Worm (Caenorhabditis elegans): ENCODE data around the gene F19G12.11.
"Not testable (repeated sequence)": the region's sequence is repeated elsewhere in the genome, so short reads cannot be mapped to it uniquely, and the experiment has no call there.

F19G12.11 gene

DNA sequence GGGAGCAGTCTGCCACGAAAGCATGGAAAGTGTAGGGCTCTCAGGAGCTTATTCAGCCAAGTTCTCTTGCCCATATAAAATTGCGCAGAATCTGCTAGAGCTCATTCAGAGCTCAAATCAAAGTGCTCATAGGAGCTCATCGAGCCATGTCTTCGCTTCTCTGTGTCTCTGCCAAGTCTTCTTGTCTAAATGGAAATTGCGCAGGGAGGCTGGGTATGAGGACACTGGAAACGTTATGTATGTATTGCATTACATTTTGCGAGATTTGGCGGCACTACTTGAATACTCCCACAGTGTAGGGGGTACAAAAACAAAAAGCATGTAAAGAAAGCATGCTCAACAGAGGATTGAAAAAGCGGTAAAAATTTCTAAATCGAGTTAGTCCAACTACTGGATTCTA lies 10.8 kb upstream of the F19G12.11 start:
- TF ChIP-seq ama-1 (optimal IDR thresholded peaks at IDR 0.05): no peak
- TF ChIP-seq pes-1 (GFP tag; IDR thresholded peaks at IDR 0.05): no peak
- no peak for TF ChIP-seq hnd-1 (tag; optimal IDR thresholded peaks at IDR 0.05)
- no peak for TF ChIP-seq scrt-1 (GFP tag; IDR thresholded peaks at IDR 0.05)
- TF ChIP-seq tbx-11 (GFP tag; IDR thresholded peaks at IDR 0.05): no peak
- TF ChIP-seq ceh-13 (GFP tag; optimal IDR thresholded peaks at IDR 0.05): no peak
- TF ChIP-seq hmg-4 (GFP tag; optimal IDR thresholded peaks at IDR 0.05): no peak
- TF ChIP-seq F13C5.2 (tag; optimal IDR thresholded peaks at IDR 0.05): no peak
- TF ChIP-seq ceh-36 (tag; optimal IDR thresholded peaks at IDR 0.05): no peak
- TF ChIP-seq hmbx-1 (tag; optimal IDR thresholded peaks at IDR 0.05): no peak
- no peak for TF ChIP-seq sea-1 (GFP tag; conservative IDR thresholded peaks at IDR 0.05)

- TF ChIP-seq tra-4, F13C5.2, hnd-1 (tag; optimal IDR thresholded peaks at IDR 0.05): not testable (repeated sequence)
These were observed 4.4 kb upstream of the F19G12.11 start, which contains the start of gene F19G12.1 for ce11 chrX:1430707-1431106. TSS of gene F19G12.1 (plus strand) at chrX:1431007.

DNA sequence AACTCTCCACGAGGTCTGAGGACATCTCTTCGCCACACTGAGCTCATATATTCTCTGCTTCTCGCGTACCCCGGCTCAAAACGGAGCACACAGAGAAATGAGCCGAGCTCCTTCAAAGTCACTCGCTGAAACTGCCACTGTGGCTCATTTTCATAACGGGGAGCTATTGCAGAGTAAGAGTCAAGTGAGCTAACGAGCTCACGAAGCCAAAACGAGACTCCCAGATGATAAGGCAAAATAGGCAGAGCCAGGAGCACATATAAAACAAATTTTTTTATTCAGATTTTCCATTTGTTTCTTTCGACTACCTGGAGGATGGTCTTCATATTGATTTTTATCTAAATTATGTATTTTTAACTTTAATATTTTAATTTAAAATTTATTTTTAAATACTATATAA lies 1.8 kb downstream of the F19G12.11 start, which contains the start of gene F19G12.3:
Gene F19G12.3, plus strand, starts transcription at position 301 of the 400 bp plus-strand sequence.
- TF ChIP-seq aly-1 (tag; optimal IDR thresholded peaks at IDR 0.05): no peak
- TF ChIP-seq flt-1 (GFP tag; IDR thresholded peaks at IDR 0.05): no peak
- TF ChIP-seq sea-1 (GFP tag; conservative IDR thresholded peaks at IDR 0.05): no peak
- no peak for TF ChIP-seq hmbx-1 (tag; optimal IDR thresholded peaks at IDR 0.05)
- TF ChIP-seq pes-1 (GFP tag; IDR thresholded peaks at IDR 0.05): no peak
- no peak for TF ChIP-seq hnd-1 (tag; optimal IDR thresholded peaks at IDR 0.05)
- TF ChIP-seq tbx-11 (GFP tag; IDR thresholded peaks at IDR 0.05): no peak
- no peak for TF ChIP-seq scrt-1 (GFP tag; IDR thresholded peaks at IDR 0.05)
- no peak for TF ChIP-seq ceh-13 (GFP tag; optimal IDR thresholded peaks at IDR 0.05)
- TF ChIP-seq ama-1 (optimal IDR thresholded peaks at IDR 0.05): no peak
- TF ChIP-seq F13C5.2 (tag; optimal IDR thresholded peaks at IDR 0.05): no peak
- TF ChIP-seq tra-4 (tag; optimal IDR thresholded peaks at IDR 0.05): no peak
- TF ChIP-seq ceh-36 (tag; optimal IDR thresholded peaks at IDR 0.05): no peak
- TF ChIP-seq tbx-37 (GFP tag; conservative IDR thresholded peaks at IDR 0.05): no peak
- no peak for TF ChIP-seq ets-7 (tag; optimal IDR thresholded peaks at IDR 0.05)
- TF ChIP-seq hmg-4 (GFP tag; optimal IDR thresholded peaks at IDR 0.05): no peak
- TF ChIP-seq B0310.2 (tag; optimal IDR thresholded peaks at IDR 0.05): no peak

ce11 chrX:1420524-1420923 lies 5.8 kb downstream of the F19G12.11 start:
- TF ChIP-seq B0310.2 (tag; optimal IDR thresholded peaks at IDR 0.05) (no peak), F13C5.2 (tag; optimal IDR thresholded peaks at IDR 0.05) (no peak), hnd-1 (tag; optimal IDR thresholded peaks at IDR 0.05) (no peak), ets-7 (tag; optimal IDR thresholded peaks at IDR 0.05) (no peak), ceh-36 (tag; optimal IDR thresholded peaks at IDR 0.05) (no peak), sea-1 (GFP tag; conservative IDR thresholded peaks at IDR 0.05) (no peak), tra-4 (tag; optimal IDR thresholded peaks at IDR 0.05) (no peak), scrt-1 (GFP tag; IDR thresholded peaks at IDR 0.05) (no peak), tbx-11 (GFP tag; IDR thresholded peaks at IDR 0.05) (no peak)

- TF ChIP-seq pes-1 (GFP tag; IDR thresholded peaks at IDR 0.05) (no peak), hnd-1 (tag; optimal IDR thresholded peaks at IDR 0.05) (no peak), ceh-36 (tag; optimal IDR thresholded peaks at IDR 0.05) (no peak), ama-1 (optimal IDR thresholded peaks at IDR 0.05) (no peak), flt-1 (GFP tag; IDR thresholded peaks at IDR 0.05) (no peak), tbx-37 (GFP tag; conservative IDR thresholded peaks at IDR 0.05) (no peak)
These were observed 7.1 kb downstream of the F19G12.11 start, which contains the start of gene F19G12.9 for ce11 chrX:1419163-1419696. TSS of gene F19G12.9 (plus strand) at chrX:1419213.

DNA sequence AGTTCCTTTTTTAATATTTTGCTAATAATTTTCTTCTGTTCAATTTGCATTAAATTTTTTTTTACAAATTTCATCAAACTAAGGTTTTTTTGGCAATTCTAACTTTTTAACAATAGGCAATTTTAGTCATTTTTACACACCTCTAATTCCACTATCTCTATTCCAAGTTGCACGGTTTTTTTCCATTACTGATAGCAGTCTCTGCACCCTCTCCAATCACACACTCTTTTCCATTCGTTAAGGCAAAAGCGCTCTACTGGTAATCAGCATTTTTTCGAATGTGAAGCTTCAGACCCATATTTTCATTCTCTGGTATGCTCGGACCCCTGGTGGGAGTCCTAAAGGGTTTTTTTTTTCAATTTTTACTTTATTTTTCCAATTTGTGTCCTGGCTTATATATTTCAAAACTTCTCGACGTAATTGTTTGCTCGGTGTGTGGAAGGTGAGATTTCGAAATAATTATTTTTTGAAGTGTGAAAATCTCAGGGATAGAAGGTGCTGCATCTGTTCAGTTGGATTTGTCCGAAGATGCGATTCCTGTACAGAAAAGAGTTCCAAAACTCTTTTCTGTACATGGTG lies 9.5 kb downstream of the F19G12.11 start, which contains the start of the genes F19G12.4 and F19G12.8:
Gene F19G12.4, plus strand, starts transcription at position 529 of the 579 bp plus-strand sequence.
Gene F19G12.8, plus strand, starts transcription at position 545 of the 579 bp plus-strand sequence.
- no peak for TF ChIP-seq tbx-37 (GFP tag; conservative IDR thresholded peaks at IDR 0.05)
- TF ChIP-seq F13C5.2 (tag; optimal IDR thresholded peaks at IDR 0.05): no peak
- no peak for TF ChIP-seq tra-4 (tag; optimal IDR thresholded peaks at IDR 0.05)
- TF ChIP-seq tbx-11 (GFP tag; IDR thresholded peaks at IDR 0.05): no peak
- no peak for TF ChIP-seq ama-1 (optimal IDR thresholded peaks at IDR 0.05)
- TF ChIP-seq ets-7 (tag; optimal IDR thresholded peaks at IDR 0.05): no peak
- TF ChIP-seq hmbx-1 (tag; optimal IDR thresholded peaks at IDR 0.05): no peak
- TF ChIP-seq sea-1 (GFP tag; conservative IDR thresholded peaks at IDR 0.05): no peak
- TF ChIP-seq flt-1 (GFP tag; IDR thresholded peaks at IDR 0.05): no peak
- no peak for TF ChIP-seq pes-1 (GFP tag; IDR thresholded peaks at IDR 0.05)
- no peak for TF ChIP-seq hmg-4 (GFP tag; optimal IDR thresholded peaks at IDR 0.05)
- no peak for TF ChIP-seq B0310.2 (tag; optimal IDR thresholded peaks at IDR 0.05)
- TF ChIP-seq hnd-1 (tag; optimal IDR thresholded peaks at IDR 0.05): no peak
- TF ChIP-seq ceh-13 (GFP tag; optimal IDR thresholded peaks at IDR 0.05): no peak
- no peak for TF ChIP-seq aly-1 (tag; optimal IDR thresholded peaks at IDR 0.05)
- no peak for TF ChIP-seq scrt-1 (GFP tag; IDR thresholded peaks at IDR 0.05)
- no peak for TF ChIP-seq ceh-36 (tag; optimal IDR thresholded peaks at IDR 0.05)

- TF ChIP-seq ceh-13 (GFP tag; optimal IDR thresholded peaks at IDR 0.05): no peak
These were observed 13.5 kb downstream of the F19G12.11 start, which contains the start of gene srh-19 for ce11 chrX:1412844-1413243. TSS of gene srh-19 (plus strand) at chrX:1413144.

- TF ChIP-seq ceh-36 (tag; optimal IDR thresholded peaks at IDR 0.05) (no peak), tra-4 (tag; optimal IDR thresholded peaks at IDR 0.05) (no peak), scrt-1 (GFP tag; IDR thresholded peaks at IDR 0.05) (no peak), ceh-13 (GFP tag; optimal IDR thresholded peaks at IDR 0.05) (no peak), B0310.2 (tag; optimal IDR thresholded peaks at IDR 0.05) (no peak), hnd-1 (tag; optimal IDR thresholded peaks at IDR 0.05) (no peak), ets-7 (tag; optimal IDR thresholded peaks at IDR 0.05) (no peak), hmbx-1 (tag; optimal IDR thresholded peaks at IDR 0.05) (no peak), sea-1 (GFP tag; conservative IDR thresholded peaks at IDR 0.05) (no peak)
These were observed 15.8 kb downstream of the F19G12.11 start, which contains the start of gene abu-2 for ce11 chrX:1410552-1410951. TSS of gene abu-2 (minus strand) at chrX:1410652.
